Worm (Caenorhabditis elegans) whole organism, young adult: ENCODE measurements around the gene Y45F10D.7.

Experiments used
- B0019.2 ChIP-seq: fragments of 200-800 bp; sonication (Bioruptor generic); conservative IDR thresholded peaks from 2 replicates; pipeline ENCODE4 v1.3.6; 2022; ENCODE audit warnings: missing genetic modification reagents, missing genetic modification characterization, missing compliant biosample characterization
- D2030.7 ChIP-seq: fragments of 200-800 bp; sonication (Bioruptor generic); IDR thresholded peaks from 2 replicates; pipeline ENCODE4 v1.3.6; 2022; ENCODE audit warnings: missing genetic modification reagents, missing genetic modification characterization, missing compliant biosample characterization
- F37B4.10 ChIP-seq: fragments of 200-800 bp; sonication (Bioruptor generic); IDR thresholded peaks from 2 replicates; pipeline ENCODE4 v1.3.6; 2022; ENCODE audit warnings: missing genetic modification characterization, missing compliant biosample characterization
- F39B2.1 ChIP-seq: fragments of 200-800 bp; sonication (Bioruptor generic); IDR thresholded peaks from 2 replicates; pipeline ENCODE4 v1.3.6; 2022; ENCODE audit warnings: missing genetic modification reagents, missing genetic modification characterization, missing compliant biosample characterization
- F55B11.4 ChIP-seq: sonication (generic microtip); optimal IDR thresholded peaks from 2 replicates; lab custom pipeline; 2016; ENCODE audit warnings: missing compliant biosample characterization, missing genetic modification characterization, borderline replicate concordance; ENCODE audit not compliant: insufficient read depth
- F57A8.1 ChIP-seq: fragments of 200-800 bp; sonication (Bioruptor generic); optimal IDR thresholded peaks from 2 replicates; lab custom pipeline; 2018; ENCODE audit warnings: mild to moderate bottlenecking, missing genetic modification characterization, moderate library complexity, missing compliant biosample characterization
- F57C9.4 ChIP-seq: sonication (generic microtip); optimal IDR thresholded peaks from 2 replicates; lab custom pipeline; 2017; ENCODE audit warnings: mild to moderate bottlenecking, missing genetic modification characterization, missing compliant biosample characterization
- K12H6.12 ChIP-seq: fragments of 200-800 bp; sonication (Bioruptor generic); optimal IDR thresholded peaks from 2 replicates; lab custom pipeline; 2018; ENCODE audit warnings: mild to moderate bottlenecking, missing genetic modification characterization, missing compliant biosample characterization
- ZK185.1 ChIP-seq: sonication (generic microtip); optimal IDR thresholded peaks from 2 replicates; lab custom pipeline; 2016; ENCODE audit warnings: mild to moderate bottlenecking, missing genetic modification characterization, missing compliant biosample characterization; ENCODE audit not compliant: poor library complexity, severe bottlenecking
- attf-6 ChIP-seq: fragments of 200-800 bp; sonication (Bioruptor generic); IDR thresholded peaks from 2 replicates; pipeline ENCODE4 v1.3.6; 2022; ENCODE audit warnings: missing genetic modification reagents, missing genetic modification characterization, missing compliant biosample characterization
- efl-1 ChIP-seq: fragments of 150-350 bp; optimal IDR thresholded peaks from 2 replicates; lab custom pipeline; 2014; ENCODE audit warnings: missing biosample characterization, missing genetic modification reagents, missing genetic modification characterization
- egl-18 ChIP-seq: fragments of 200-800 bp; sonication (Bioruptor generic); IDR thresholded peaks from 2 replicates; pipeline ENCODE4 v1.3.6; 2022; ENCODE audit warnings: missing genetic modification reagents, missing genetic modification characterization, missing compliant biosample characterization
- egrh-3 ChIP-seq: fragments of 200-800 bp; sonication (Bioruptor generic); IDR thresholded peaks from 2 replicates; pipeline ENCODE4 v1.3.6; 2022; ENCODE audit warnings: missing genetic modification reagents, missing genetic modification characterization, missing compliant biosample characterization
- ets-4 ChIP-seq: fragments of 200-800 bp; sonication (Bioruptor generic); optimal IDR thresholded peaks from 2 replicates; lab custom pipeline; 2018; ENCODE audit warnings: mild to moderate bottlenecking, missing genetic modification characterization, missing compliant biosample characterization
- gei-17 ChIP-seq: fragments of 200-800 bp; sonication (Bioruptor generic); optimal IDR thresholded peaks from 2 replicates; lab custom pipeline; 2018; ENCODE audit warnings: mild to moderate bottlenecking, missing genetic modification characterization, missing compliant biosample characterization
- him-1 ChIP-seq: sonication (generic microtip); optimal IDR thresholded peaks from 2 replicates; lab custom pipeline; 2016; ENCODE audit warnings: missing genotype, missing genetic modification reagents, missing genetic modification characterization, missing compliant biosample characterization
- let-526 ChIP-seq: fragments of 200-800 bp; sonication (Bioruptor generic); IDR thresholded peaks from 2 replicates; pipeline ENCODE4 v1.3.6; 2022; ENCODE audit warnings: missing genetic modification reagents, missing genetic modification characterization, missing compliant biosample characterization
- madf-6 ChIP-seq: fragments of 200-800 bp; sonication (Bioruptor generic); IDR thresholded peaks from 2 replicates; pipeline ENCODE4 v1.3.6; 2022; ENCODE audit warnings: missing genetic modification reagents, missing genetic modification characterization, missing compliant biosample characterization
- mel-28 ChIP-seq: sonication (generic microtip); optimal IDR thresholded peaks from 2 replicates; lab custom pipeline; 2016; ENCODE audit warnings: borderline replicate concordance, mild to moderate bottlenecking, missing genetic modification characterization, missing compliant biosample characterization
- mxl-1 ChIP-seq: sonication (generic microtip); optimal IDR thresholded peaks from 2 replicates; lab custom pipeline; 2016; ENCODE audit warnings: missing genetic modification characterization, missing compliant biosample characterization
- nhr-120 ChIP-seq: fragments of 200-800 bp; sonication (Bioruptor generic); IDR thresholded peaks from 2 replicates; pipeline ENCODE4 v1.3.6; 2022; ENCODE audit warnings: missing genetic modification characterization, missing compliant biosample characterization
- nhr-80 ChIP-seq: sonication (generic microtip); optimal IDR thresholded peaks from 2 replicates; lab custom pipeline; 2016; ENCODE audit warnings: missing genetic modification characterization, missing compliant biosample characterization
- nhr-90 ChIP-seq: sonication (generic microtip); optimal IDR thresholded peaks from 2 replicates; lab custom pipeline; 2016; ENCODE audit warnings: missing genotype, mild to moderate bottlenecking, missing genetic modification characterization, missing compliant biosample characterization
- pbrm-1 ChIP-seq: fragments of 200-800 bp; sonication (Bioruptor generic); IDR thresholded peaks from 2 replicates; pipeline ENCODE4 v1.3.6; 2022; ENCODE audit warnings: missing genetic modification reagents, missing genetic modification characterization, missing compliant biosample characterization
- rpc-1 ChIP-seq, 2 experiments: fragments of 150-350 bp in 1 of 2; sonication (generic microtip) in 1 of 2; optimal IDR thresholded peaks; 2 replicates each; lab custom pipeline; 2014 to 2018; ENCODE audit warnings: missing biosample characterization in 1 of 2, missing genetic modification characterization in 1 of 2, missing genetic modification reagents in 1 of 2, missing genotype in 1 of 2
- snpc-1.1 ChIP-seq: sonication (generic microtip); optimal IDR thresholded peaks from 2 replicates; lab custom pipeline; 2017; ENCODE audit warnings: missing genetic modification characterization, mild to moderate bottlenecking, missing compliant biosample characterization, antibody characterized with exemption, moderate library complexity, missing genotype, missing genetic modification reagents; ENCODE audit not compliant: insufficient read depth
- snpc-3.4 ChIP-seq: sonication (generic microtip); optimal IDR thresholded peaks from 2 replicates; lab custom pipeline; 2017; ENCODE audit warnings: missing genetic modification characterization, mild to moderate bottlenecking, missing compliant biosample characterization, antibody characterized with exemption, moderate library complexity, missing genotype, missing genetic modification reagents
- snpc-4 ChIP-seq, 5 experiments: fragments of 150-350 bp in 1 of 5; sonication (generic microtip) in 4 of 5; optimal IDR thresholded peaks; 2 replicates each; lab custom pipeline; 2014 to 2018; ENCODE audit warnings: missing genetic modification characterization in 5 of 5, missing biosample characterization in 3 of 5, antibody characterized with exemption in 2 of 5, mild to moderate bottlenecking in 2 of 5, missing compliant biosample characterization in 2 of 5, missing genotype in 2 of 5, moderate library complexity in 2 of 5, missing genetic modification reagents in 1 of 5
- unc-130 ChIP-seq: sonication (generic microtip); optimal IDR thresholded peaks from 2 replicates; lab custom pipeline; 2016; ENCODE audit warnings: missing genetic modification reagents, missing genetic modification characterization, missing compliant biosample characterization
- unc-62 ChIP-seq: fragments of 150-350 bp; optimal IDR thresholded peaks from 2 replicates; lab custom pipeline; 2014; ENCODE audit warnings: missing biosample characterization, missing genetic modification reagents, missing genetic modification characterization
- ztf-26 ChIP-seq: sonication (generic microtip); optimal IDR thresholded peaks from 2 replicates; lab custom pipeline; 2017; ENCODE audit warnings: missing genetic modification characterization, missing compliant biosample characterization
- ztf-6 ChIP-seq: fragments of 200-800 bp; sonication (Bioruptor generic); IDR thresholded peaks from 2 replicates; pipeline ENCODE4 v1.3.6; 2022; ENCODE audit warnings: missing genetic modification reagents, missing genetic modification characterization, missing compliant biosample characterization

Y45F10D.7 gene

DNA sequence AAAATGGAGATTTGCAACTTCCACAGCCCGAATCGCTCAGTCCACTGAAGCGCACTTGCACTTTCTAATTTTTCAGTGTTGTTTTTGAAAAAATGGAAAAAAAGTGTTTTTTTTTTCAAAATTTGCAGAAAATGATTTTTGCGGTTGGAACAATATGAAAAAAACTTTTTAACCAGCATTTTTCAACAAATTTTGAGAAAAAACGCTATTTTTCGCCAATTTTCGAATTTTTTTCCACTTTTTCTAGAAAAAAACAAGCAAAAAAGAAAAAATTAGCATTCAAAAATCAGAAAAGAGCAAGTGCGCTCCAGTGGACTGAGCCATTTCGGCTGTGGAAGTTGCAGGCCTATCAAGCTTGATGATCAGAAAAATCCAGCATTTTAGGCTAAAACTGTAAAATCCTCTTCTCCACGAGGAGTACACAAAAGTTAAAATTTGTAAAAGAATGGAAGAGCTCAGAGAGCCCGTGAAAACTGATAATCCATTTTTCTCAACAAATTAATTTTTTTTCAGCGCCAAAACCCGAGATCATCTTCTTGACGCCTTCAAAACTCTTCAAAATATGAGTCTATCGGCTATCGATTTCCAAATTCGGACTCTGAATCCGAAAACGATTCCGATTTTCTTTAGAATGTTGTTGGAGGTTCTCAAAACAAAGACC lies 6.7 kb downstream of the Y45F10D.7 start:
- no peak for TF ChIP-seq F39B2.1 (GFP tag; lab: Robert Waterston, UW)
- TF ChIP-seq snpc-4 (GFP tag; optimal IDR thresholded peaks at IDR 0.05; lab: Kevin White, UChicago): no peak
- TF ChIP-seq snpc-4 (tag; optimal IDR thresholded peaks at IDR 0.05; lab: Kevin White, UChicago): peak in 2 of 4 experiments; percentile 73 to 85
- TF ChIP-seq unc-130 (GFP tag; lab: Kevin White, UChicago): no peak
- TF ChIP-seq rpc-1 (optimal IDR thresholded peaks at IDR 0.05; lab: Kevin White, UChicago): no peak
- no peak for TF ChIP-seq rpc-1 (tag; optimal IDR thresholded peaks at IDR 0.05; lab: Kevin White, UChicago)
- peak; percentile 1 for TF ChIP-seq mxl-1 (tag; lab: Kevin White, UChicago)
- no peak for TF ChIP-seq madf-6 (GFP tag; lab: Robert Waterston, UW)
- no peak for TF ChIP-seq F57C9.4
- no peak for TF ChIP-seq gei-17 (GFP tag; lab: Kevin White, UChicago)
- no peak for TF ChIP-seq B0019.2 (GFP tag; lab: Robert Waterston, UW)
- 0 out of 2 replicates have a peak, but pooled peaks have one; percentile 21 for TF ChIP-seq pbrm-1 (GFP tag; lab: Robert Waterston, UW)
- peak; percentile 69; the same call in 1 of the 2 replicates for TF ChIP-seq attf-6 (GFP tag; lab: Robert Waterston, UW)
- no peak for TF ChIP-seq F57A8.1 (GFP tag; lab: Kevin White, UChicago)
- TF ChIP-seq let-526: no peak
- no peak for TF ChIP-seq nhr-80
- TF ChIP-seq mel-28: no peak
- TF ChIP-seq ztf-26 (tag; lab: Kevin White, UChicago): no peak
- no peak for TF ChIP-seq K12H6.12 (tag; lab: Kevin White, UChicago)
- TF ChIP-seq him-1 (tag; lab: Kevin White, UChicago): no peak
- no peak for TF ChIP-seq unc-62

DNA sequence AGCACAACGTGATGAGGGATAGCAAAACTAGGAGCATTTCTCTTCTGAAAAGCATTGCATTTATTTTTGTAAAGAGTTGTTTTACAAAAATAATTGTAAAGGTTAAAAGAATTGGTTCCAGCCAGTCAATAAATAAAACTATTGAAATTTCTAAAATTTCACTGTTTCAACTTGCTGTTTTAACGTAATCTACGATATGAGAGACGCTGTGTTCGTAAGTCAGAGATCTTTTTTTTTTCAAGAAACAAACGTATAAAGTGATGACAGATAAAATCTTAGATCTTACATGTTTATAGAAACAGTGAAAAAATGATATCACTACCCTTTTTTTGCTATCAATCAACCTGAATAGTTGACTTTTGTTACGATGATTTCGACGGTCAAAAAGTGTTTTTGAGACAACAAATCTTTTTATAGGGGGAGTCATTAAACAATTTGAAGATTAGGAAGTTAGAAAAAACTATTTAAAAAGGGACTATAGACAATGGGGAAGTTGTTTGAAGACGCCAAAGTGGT lies 9.2 kb downstream of the Y45F10D.7 start, which contains the start of gene Y45F10D.6:
Gene Y45F10D.6 (minus strand): TSS at position 51 of the 516 bp plus-strand sequence.
- TF ChIP-seq ztf-6: no peak
- TF ChIP-seq nhr-120 (GFP tag; lab: Robert Waterston, UW): no peak
- TF ChIP-seq ZK185.1 (tag; lab: Kevin White, UChicago): no peak
- TF ChIP-seq F37B4.10 (GFP tag; lab: Robert Waterston, UW): no peak
- TF ChIP-seq snpc-4 (GFP tag; optimal IDR thresholded peaks at IDR 0.05; lab: Kevin White, UChicago): no peak
- no peak for TF ChIP-seq snpc-4 (tag; optimal IDR thresholded peaks at IDR 0.05; lab: Kevin White, UChicago)
- TF ChIP-seq F55B11.4 (tag; lab: Kevin White, UChicago): no peak
- no peak for TF ChIP-seq nhr-90
- no peak for TF ChIP-seq ets-4
- no peak for TF ChIP-seq gei-17 (GFP tag; lab: Kevin White, UChicago)
- no peak for TF ChIP-seq madf-6 (GFP tag; lab: Robert Waterston, UW)
- no peak for TF ChIP-seq efl-1 (GFP tag; lab: Kevin White, UChicago)

DNA sequence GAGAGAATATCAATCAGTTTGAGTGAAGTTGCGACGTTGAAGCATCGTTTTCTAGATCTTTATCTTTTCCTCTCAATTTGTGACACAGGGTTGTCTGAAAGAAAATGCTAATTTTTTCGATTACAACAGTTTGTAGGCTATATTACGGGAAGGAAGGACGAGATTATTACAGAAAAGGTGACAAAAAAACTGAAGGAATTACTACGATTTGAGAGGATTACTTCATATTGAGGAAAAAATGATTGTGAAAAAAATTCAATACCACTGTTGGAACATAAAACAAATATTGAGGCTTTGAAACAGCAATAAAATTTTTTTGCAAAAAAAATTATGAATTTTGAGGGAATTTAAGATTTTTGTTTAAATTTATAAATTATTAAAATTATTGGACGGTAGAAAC lies 19.0 kb downstream of the Y45F10D.7 start, which contains the start of gene Y45F10D.14:
Gene Y45F10D.14 (minus strand): TSS at position 101 of the 400 bp plus-strand sequence.
- TF ChIP-seq D2030.7 (no peak), egl-18 (no peak), ztf-26 (tag; lab: Kevin White, UChicago) (no peak), snpc-4 (GFP tag; optimal IDR thresholded peaks at IDR 0.05; lab: Kevin White, UChicago) (no peak), snpc-4 (tag; optimal IDR thresholded peaks at IDR 0.05; lab: Kevin White, UChicago) (peak in 1 of 4 experiments; percentile 25), egrh-3 (no peak)

DNA sequence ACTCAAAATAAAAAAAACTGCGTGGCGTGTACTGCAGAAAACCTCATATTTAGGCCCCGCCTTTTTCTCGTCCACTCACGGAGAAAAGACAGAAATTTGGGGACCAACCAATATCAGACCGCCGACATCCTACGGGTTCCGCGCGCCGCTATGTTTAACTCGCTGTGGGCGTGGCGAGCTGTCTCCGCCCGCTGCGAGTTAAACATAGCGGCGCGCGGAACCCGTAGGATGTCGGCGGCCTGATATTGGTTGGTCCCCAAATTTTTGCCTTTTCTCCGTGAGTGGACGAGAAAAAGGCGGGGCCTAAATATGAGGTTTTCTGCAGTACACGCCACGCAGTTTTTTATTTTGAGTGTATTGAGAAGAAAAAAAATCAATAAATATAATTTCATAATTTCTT lies 25.8 kb downstream of the Y45F10D.7 start:
- TF ChIP-seq snpc-4 (GFP tag; optimal IDR thresholded peaks at IDR 0.05; lab: Kevin White, UChicago) (peak; percentile 83), snpc-4 (tag; optimal IDR thresholded peaks at IDR 0.05; lab: Kevin White, UChicago) (peak; percentile 71 to 97 (median 92)), attf-6 (GFP tag; lab: Robert Waterston, UW) (peak; percentile 92; the same call in 1 of the 2 replicates), snpc-3.4 (peak; percentile 1), snpc-1.1 (peak; percentile 58)
